Worm (Caenorhabditis elegans) whole organism, late embryonic: Measurements from ENCODE around the gene F47D12.7.

Experiments
- C08G9.2 ChIP-seq: sonication (generic microtip); optimal IDR thresholded peaks from 2 replicates; lab custom pipeline; 2016; ENCODE audit warnings: mild to moderate bottlenecking, missing genetic modification characterization, moderate library complexity, missing compliant biosample characterization
- T23F11.4 ChIP-seq: fragments of 200-800 bp; sonication (Bioruptor generic); optimal IDR thresholded peaks from 2 replicates; lab custom pipeline; 2018; ENCODE audit warnings: mild to moderate bottlenecking, missing genetic modification characterization, missing compliant biosample characterization
- ama-1 ChIP-seq: fragments of 150-350 bp; optimal IDR thresholded peaks from 2 replicates; lab custom pipeline; 2014
- ceh-22 ChIP-seq: sonication (generic microtip); optimal IDR thresholded peaks from 2 replicates; lab custom pipeline; 2017; ENCODE audit warnings: missing biosample characterization, missing genetic modification characterization
- ceh-9 ChIP-seq: sonication (generic microtip); optimal IDR thresholded peaks from 2 replicates; lab custom pipeline; 2016; ENCODE audit warnings: mild to moderate bottlenecking, missing genetic modification characterization, inconsistent platforms, missing compliant biosample characterization
- nhr-11 ChIP-seq: fragments of 150-350 bp; optimal IDR thresholded peaks from 2 replicates; lab custom pipeline; 2014; ENCODE audit warnings: missing biosample characterization, missing genetic modification characterization
- pat-9 ChIP-seq: fragments of 200-800 bp; sonication (Bioruptor generic); optimal IDR thresholded peaks from 2 replicates; lab custom pipeline; 2018; ENCODE audit warnings: mild to moderate bottlenecking, missing genetic modification characterization, moderate library complexity, missing compliant biosample characterization
- pha-4 ChIP-seq: fragments of 150-350 bp; optimal IDR thresholded peaks from 2 replicates; lab custom pipeline; 2018; ENCODE audit warnings: missing biosample characterization, missing genetic modification reagents, missing genetic modification characterization
- rnt-1 ChIP-seq: sonication (generic microtip); optimal IDR thresholded peaks from 2 replicates; lab custom pipeline; 2016; ENCODE audit warnings: missing genetic modification characterization, missing compliant biosample characterization
- tbx-2 ChIP-seq: sonication (generic microtip); optimal IDR thresholded peaks from 2 replicates; lab custom pipeline; 2016; ENCODE audit warnings: missing genetic modification characterization, missing compliant biosample characterization
- unc-86 ChIP-seq: sonication (generic microtip); optimal IDR thresholded peaks from 2 replicates; lab custom pipeline; 2016; ENCODE audit warnings: missing genetic modification characterization, missing compliant biosample characterization

DNA sequence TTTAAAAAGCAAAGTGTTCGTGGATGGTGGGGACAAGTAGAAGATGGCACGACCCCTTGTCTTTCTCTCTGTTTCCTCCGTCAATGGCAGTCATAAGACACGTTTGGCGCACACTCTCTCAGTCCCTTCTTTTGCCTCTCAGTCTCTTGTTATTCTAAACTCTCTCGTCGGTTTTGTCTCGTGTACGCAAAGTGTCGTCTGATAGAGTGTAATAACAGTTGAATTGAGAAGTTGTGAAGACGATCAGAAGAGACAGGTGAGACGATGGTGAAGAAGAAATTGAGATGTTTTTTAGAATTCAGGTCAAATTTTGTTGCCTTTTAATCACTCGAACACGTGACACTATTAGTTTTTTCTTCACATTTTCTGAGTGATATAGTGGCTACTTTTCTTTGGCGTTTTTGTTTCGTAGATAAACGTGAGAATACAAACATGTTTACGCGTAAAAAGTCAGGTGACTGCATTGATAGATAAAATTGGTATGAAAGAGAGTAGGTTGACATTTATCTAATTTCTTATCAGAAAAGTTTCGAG, 7.4 kb upstream of the F47D12.7 start, which contains the start of gene F47D12.9:
- no peak for TF ChIP-seq tbx-2 (tag; lab: Kevin White, UChicago)
- TF ChIP-seq unc-86 (tag; lab: Kevin White, UChicago), result no peak
- TF ChIP-seq C08G9.2 (tag; lab: Kevin White, UChicago), result no peak
- no peak for TF ChIP-seq pha-4 (tag; lab: Kevin White, UChicago)
- no peak for TF ChIP-seq ama-1 (lab: Kevin White, UChicago)
- TF ChIP-seq T23F11.4 (GFP tag; lab: Kevin White, UChicago), result no peak
- no peak for TF ChIP-seq ceh-22 (tag; lab: Kevin White, UChicago)
- TF ChIP-seq pat-9 (tag; lab: Kevin White, UChicago), result no peak
- TF ChIP-seq rnt-1 (tag; lab: Kevin White, UChicago), result no peak
- no peak for TF ChIP-seq nhr-11 (tag; lab: Kevin White, UChicago)
- TF ChIP-seq ceh-9 (tag; lab: Kevin White, UChicago), result no peak
